Worm (Caenorhabditis elegans) whole organism, L1 larva: ENCODE results near the gene C06A1.7.
A peak's percentile ranks its signal among the peaks of the same experiment; 100 is the strongest.

ENCODE experiments used
- C04F5.9 ChIP-seq: sonication (generic microtip); optimal IDR thresholded peaks from 2 replicates; lab custom pipeline; 2016; ENCODE audit warnings: missing genetic modification characterization, missing compliant biosample characterization
- Y116A8C.19 ChIP-seq: sonication (generic microtip); optimal IDR thresholded peaks from 2 replicates; lab custom pipeline; 2016; ENCODE audit warnings: missing compliant biosample characterization, missing genetic modification characterization, borderline replicate concordance
- aha-1 ChIP-seq: fragments of 150-350 bp; optimal IDR thresholded peaks from 2 replicates; lab custom pipeline; 2014; ENCODE audit warnings: missing biosample characterization, missing genetic modification characterization
- alr-1 ChIP-seq: fragments of 200-800 bp; sonication (Bioruptor generic); optimal IDR thresholded peaks from 2 replicates; lab custom pipeline; 2018; ENCODE audit warnings: borderline replicate concordance, mild to moderate bottlenecking, missing genetic modification characterization, missing compliant biosample characterization
- aly-2 ChIP-seq: fragments of 150-350 bp; optimal IDR thresholded peaks from 2 replicates; lab custom pipeline; 2014; ENCODE audit warnings: missing biosample characterization, missing genetic modification characterization
- ama-1 ChIP-seq: fragments of 150-350 bp; optimal IDR thresholded peaks from 2 replicates; lab custom pipeline; 2014
- ceh-63 ChIP-seq: fragments of 200-800 bp; sonication (Bioruptor generic); optimal IDR thresholded peaks from 2 replicates; lab custom pipeline; 2018; ENCODE audit warnings: mild to moderate bottlenecking, missing genetic modification characterization, missing compliant biosample characterization
- ceh-8 ChIP-seq: fragments of 200-800 bp; sonication (Bioruptor generic); optimal IDR thresholded peaks from 2 replicates; lab custom pipeline; 2018; ENCODE audit warnings: mild to moderate bottlenecking, missing genetic modification characterization, moderate library complexity, missing compliant biosample characterization
- ceh-82 ChIP-seq, 3 experiments: fragments of 150-350 bp in 1 of 3; sonication (generic microtip) in 2 of 3; optimal IDR thresholded peaks; 2 replicates each; lab custom pipeline; 2014 to 2017; ENCODE audit warnings: missing biosample characterization in 3 of 3, missing genetic modification characterization in 3 of 3
- ceh-88 ChIP-seq: fragments of 200-800 bp; sonication (Bioruptor generic); IDR thresholded peaks from 2 replicates; pipeline ENCODE4 v1.3.6; 2022; ENCODE audit warnings: missing genetic modification characterization, missing compliant biosample characterization
- ceh-90 ChIP-seq: sonication (generic microtip); optimal IDR thresholded peaks from 2 replicates; lab custom pipeline; 2016; ENCODE audit warnings: missing genetic modification characterization, missing compliant biosample characterization
- dpl-1 ChIP-seq, 3 experiments: fragments of 150-350 bp in 2 of 3; sonication (generic microtip) in 1 of 3; optimal IDR thresholded peaks; 2 replicates each; lab custom pipeline; 2014 to 2017; ENCODE audit warnings: missing biosample characterization in 3 of 3, missing genetic modification characterization in 3 of 3, missing genetic modification reagents in 3 of 3
- dsc-1 ChIP-seq: sonication (generic microtip); optimal IDR thresholded peaks from 2 replicates; lab custom pipeline; 2016; ENCODE audit warnings: mild to moderate bottlenecking, missing genetic modification characterization, missing compliant biosample characterization
- efl-1 ChIP-seq, 4 experiments: fragments of 150-350 bp; optimal IDR thresholded peaks in 3 of 4; peaks in 1 of 4; 1 replicate in 1 of 4; 2 replicates in 3 of 4; lab custom pipeline; 2014; ENCODE audit warnings: missing biosample characterization in 2 of 4, missing genetic modification characterization in 2 of 4, missing genetic modification reagents in 2 of 4
- elt-2 ChIP-seq: sonication (generic microtip); optimal IDR thresholded peaks from 2 replicates; lab custom pipeline; 2016; ENCODE audit warnings: missing genetic modification characterization, mild to moderate bottlenecking, inconsistent platforms, missing compliant biosample characterization, missing genetic modification reagents
- ets-5 ChIP-seq: fragments of 200-800 bp; sonication (Bioruptor generic); IDR thresholded peaks from 2 replicates; pipeline ENCODE4 v1.3.6; 2022; ENCODE audit warnings: missing genetic modification characterization, missing compliant biosample characterization
- fkh-10 ChIP-seq: sonication (generic microtip); optimal IDR thresholded peaks from 2 replicates; lab custom pipeline; 2017; ENCODE audit warnings: missing biosample characterization, missing genetic modification reagents, missing genetic modification characterization
- fkh-8 ChIP-seq: sonication (generic microtip); optimal IDR thresholded peaks from 2 replicates; lab custom pipeline; 2016; ENCODE audit warnings: mild to moderate bottlenecking, missing genetic modification characterization, missing compliant biosample characterization
- fos-1 ChIP-seq: fragments of 150-350 bp; optimal IDR thresholded peaks from 2 replicates; lab custom pipeline; 2014; ENCODE audit warnings: missing biosample characterization, missing genetic modification characterization
- grh-1 ChIP-seq: fragments of 200-800 bp; sonication (Bioruptor generic); IDR thresholded peaks from 2 replicates; pipeline ENCODE4 v1.3.6; 2022; ENCODE audit warnings: missing genetic modification reagents, missing genetic modification characterization, missing compliant biosample characterization
- hlh-4 ChIP-seq: sonication (generic microtip); optimal IDR thresholded peaks from 2 replicates; lab custom pipeline; 2016; ENCODE audit warnings: mild to moderate bottlenecking, missing genetic modification characterization, missing compliant biosample characterization
- jun-1 ChIP-seq: fragments of 150-350 bp; optimal IDR thresholded peaks from 2 replicates; lab custom pipeline; 2014; ENCODE audit warnings: missing biosample characterization, missing genetic modification reagents, missing genetic modification characterization
- lin-14 ChIP-seq: fragments of 200-800 bp; sonication (Bioruptor generic); optimal IDR thresholded peaks from 2 replicates; lab custom pipeline; 2018; ENCODE audit warnings: mild to moderate bottlenecking, missing genetic modification characterization, moderate library complexity, missing compliant biosample characterization
- lin-15B ChIP-seq: fragments of 150-350 bp; sonication (generic microtip); optimal IDR thresholded peaks from 3 replicates; lab custom pipeline; 2014; ENCODE audit warnings: missing biosample characterization, missing genetic modification characterization
- lin-35 ChIP-seq, 2 experiments: fragments of 150-350 bp; optimal IDR thresholded peaks; 2 replicates each; lab custom pipeline; 2014; ENCODE audit warnings: missing biosample characterization in 2 of 2, missing genetic modification characterization in 2 of 2, missing genetic modification reagents in 2 of 2
- lin-39 ChIP-seq: fragments of 150-350 bp; optimal IDR thresholded peaks from 2 replicates; lab custom pipeline; 2014; ENCODE audit warnings: missing biosample characterization, missing genetic modification reagents, missing genetic modification characterization
- lsy-2 ChIP-seq, 2 experiments: fragments of 150-350 bp; optimal IDR thresholded peaks; 2 replicates each; lab custom pipeline; 2014; ENCODE audit warnings: missing biosample characterization in 2 of 2, missing genetic modification characterization in 2 of 2
- mef-2 ChIP-seq: fragments of 150-350 bp; optimal IDR thresholded peaks from 2 replicates; lab custom pipeline; 2014; ENCODE audit warnings: missing biosample characterization, missing genetic modification characterization
- nhr-11 ChIP-seq: fragments of 150-350 bp; optimal IDR thresholded peaks from 2 replicates; lab custom pipeline; 2014; ENCODE audit warnings: missing biosample characterization, missing genetic modification characterization
- nhr-12 ChIP-seq: sonication (generic microtip); optimal IDR thresholded peaks from 2 replicates; lab custom pipeline; 2017; ENCODE audit warnings: missing biosample characterization, missing genetic modification characterization
- nhr-19 ChIP-seq: fragments of 200-800 bp; sonication (Bioruptor generic); conservative IDR thresholded peaks from 2 replicates; pipeline ENCODE4 v1.3.6; 2022; ENCODE audit warnings: missing genetic modification characterization, missing compliant biosample characterization
- nhr-20 ChIP-seq: sonication (generic microtip); optimal IDR thresholded peaks from 2 replicates; lab custom pipeline; 2016; ENCODE audit warnings: mild to moderate bottlenecking, missing genetic modification characterization, missing compliant biosample characterization
- nhr-237 ChIP-seq: fragments of 150-350 bp; optimal IDR thresholded peaks from 2 replicates; lab custom pipeline; 2014; ENCODE audit warnings: missing biosample characterization, missing genetic modification characterization
- nhr-28 ChIP-seq: fragments of 150-350 bp; optimal IDR thresholded peaks from 2 replicates; lab custom pipeline; 2014; ENCODE audit warnings: missing biosample characterization, missing genetic modification characterization
- nhr-47 ChIP-seq: sonication (generic microtip); optimal IDR thresholded peaks from 2 replicates; lab custom pipeline; 2016; ENCODE audit warnings: mild to moderate bottlenecking, missing genetic modification characterization, moderate library complexity, missing compliant biosample characterization
- nhr-71 ChIP-seq: sonication (generic microtip); optimal IDR thresholded peaks from 2 replicates; lab custom pipeline; 2016; ENCODE audit warnings: mild to moderate bottlenecking, missing genetic modification characterization, moderate library complexity, missing compliant biosample characterization
- nhr-77 ChIP-seq: fragments of 150-350 bp; optimal IDR thresholded peaks from 2 replicates; lab custom pipeline; 2014; ENCODE audit warnings: missing biosample characterization, missing genetic modification characterization
- nhr-90 ChIP-seq: sonication (generic microtip); optimal IDR thresholded peaks from 2 replicates; lab custom pipeline; 2016; ENCODE audit warnings: mild to moderate bottlenecking, missing genetic modification characterization, missing compliant biosample characterization; ENCODE audit not compliant: poor library complexity
- pax-3 ChIP-seq: fragments of 200-800 bp; sonication (Bioruptor generic); optimal IDR thresholded peaks from 2 replicates; lab custom pipeline; 2018; ENCODE audit warnings: mild to moderate bottlenecking, missing genetic modification characterization, moderate library complexity, missing compliant biosample characterization
- rnt-1 ChIP-seq: sonication (generic microtip); optimal IDR thresholded peaks from 2 replicates; lab custom pipeline; 2016; ENCODE audit warnings: mild to moderate bottlenecking, missing genetic modification characterization, moderate library complexity, missing compliant biosample characterization
- skn-1 ChIP-seq: fragments of 150-350 bp; optimal IDR thresholded peaks from 2 replicates; lab custom pipeline; 2014; ENCODE audit warnings: missing biosample characterization, missing genetic modification characterization
- snpc-4 ChIP-seq: fragments of 150-350 bp; optimal IDR thresholded peaks from 2 replicates; lab custom pipeline; 2014; ENCODE audit warnings: missing biosample characterization, missing genetic modification characterization
- snu-23 ChIP-seq: sonication (generic microtip); optimal IDR thresholded peaks from 2 replicates; lab custom pipeline; 2016; ENCODE audit warnings: missing genetic modification characterization, missing compliant biosample characterization
- sox-4 ChIP-seq: sonication (generic microtip); optimal IDR thresholded peaks from 2 replicates; lab custom pipeline; 2016; ENCODE audit warnings: missing genetic modification characterization, missing compliant biosample characterization
- swsn-7 ChIP-seq: sonication (generic microtip); optimal IDR thresholded peaks from 2 replicates; lab custom pipeline; 2016; ENCODE audit warnings: missing genetic modification characterization, missing compliant biosample characterization
- unc-62 ChIP-seq: fragments of 150-350 bp; optimal IDR thresholded peaks from 2 replicates; lab custom pipeline; 2014; ENCODE audit warnings: missing biosample characterization, missing genetic modification reagents, missing genetic modification characterization
- unc-98 ChIP-seq: fragments of 200-800 bp; sonication (Bioruptor generic); IDR thresholded peaks from 2 replicates; pipeline ENCODE4 v1.3.6; 2022; ENCODE audit warnings: missing genetic modification characterization, missing compliant biosample characterization
- ztf-11 ChIP-seq, 2 experiments: sonication (generic microtip); optimal IDR thresholded peaks; 2 replicates each; lab custom pipeline; 2016 to 2017; ENCODE audit warnings: missing genetic modification characterization in 2 of 2, missing biosample characterization in 1 of 2, missing compliant biosample characterization in 1 of 2

C06A1.7 gene

DNA sequence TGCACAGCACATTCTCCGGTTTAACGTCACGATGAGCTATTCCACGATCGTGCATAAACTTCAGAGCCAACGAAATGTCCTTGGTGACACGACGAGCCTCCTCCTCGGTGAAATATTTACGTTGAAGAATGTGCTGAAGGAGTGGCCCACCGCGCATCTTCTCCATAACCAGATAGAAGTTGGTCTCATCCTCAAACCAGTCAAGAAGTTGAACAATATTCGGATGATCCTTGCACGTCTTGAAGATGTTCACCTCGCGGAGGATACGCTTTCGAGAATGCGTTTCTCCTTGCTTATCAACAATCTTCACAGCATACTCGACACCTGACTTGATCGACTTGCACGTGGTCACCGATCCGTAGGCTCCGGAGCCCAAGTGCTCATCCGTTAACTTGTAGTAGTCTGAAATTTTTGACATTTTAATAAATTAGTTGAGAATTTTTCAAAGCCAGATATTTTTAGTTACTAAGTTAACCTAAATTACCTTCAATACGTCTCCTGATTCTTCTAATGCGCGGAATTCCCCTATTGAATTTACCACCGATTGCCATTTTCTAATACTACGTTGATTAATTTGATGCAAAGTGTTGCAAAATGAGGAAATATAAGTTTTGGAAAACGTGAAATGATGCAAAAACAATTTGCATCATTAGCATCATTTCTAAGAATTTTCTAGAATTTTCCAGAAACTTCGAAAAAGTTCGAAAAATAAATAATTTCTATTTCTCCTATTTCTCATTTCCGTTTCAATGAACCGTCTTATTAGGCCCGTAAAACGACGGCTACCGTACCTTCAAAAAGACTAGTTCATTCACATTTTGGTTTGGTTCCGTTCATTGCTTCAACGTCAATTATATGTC, 18.5 kb upstream of the C06A1.7 start:
- TF ChIP-seq lin-14 (GFP tag; lab: Kevin White, UChicago) (no peak), nhr-19 (no peak), dsc-1 (tag; lab: Kevin White, UChicago) (peak; percentile 0), ama-1 (lab: Kevin White, UChicago) (peak; percentile 9), nhr-47 (tag; lab: Kevin White, UChicago) (peak; percentile 13), ceh-88 (GFP tag; lab: Robert Waterston, UW) (no peak), C04F5.9 (tag; lab: Kevin White, UChicago) (no peak), hlh-4 (tag; lab: Kevin White, UChicago) (no peak), snpc-4 (tag; lab: Kevin White, UChicago) (no peak), ceh-90 (tag; lab: Kevin White, UChicago) (no peak), fkh-8 (tag; lab: Kevin White, UChicago) (peak; percentile 36), unc-62 (no peak), snu-23 (GFP tag; lab: Kevin White, UChicago) (peak; percentile 9), ceh-8 (no peak), efl-1 (optimal IDR thresholded peaks at IDR 0.05; lab: Kevin White, UChicago) (no peak), efl-1 (GFP tag; optimal IDR thresholded peaks at IDR 0.05 in 1 of 2; lab: Kevin White, UChicago) (peak in 1 of 2 experiments; percentile 70)

DNA sequence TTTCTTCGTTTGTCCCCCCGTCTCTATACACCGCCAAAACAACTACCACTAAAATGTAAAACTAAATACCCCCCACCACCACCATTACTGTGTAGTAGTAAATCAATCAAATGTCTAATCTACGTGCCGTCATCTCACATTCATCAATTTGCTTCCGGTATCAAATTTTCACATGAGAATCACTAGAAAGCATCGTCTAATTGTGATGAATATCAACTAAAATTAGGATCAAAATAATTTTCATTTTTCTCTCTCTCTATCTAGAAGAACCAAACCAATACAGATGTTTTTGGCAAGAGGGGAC, 18.0 kb upstream of the C06A1.7 start:
- TF ChIP-seq lin-39 (tag; lab: Kevin White, UChicago) (no peak), unc-62 (no peak), ets-5 (no peak), nhr-90 (no peak), nhr-12 (no peak), ztf-11 (tag; optimal IDR thresholded peaks at IDR 0.05; lab: Kevin White, UChicago) (peak in 1 of 2 experiments; percentile 8), lsy-2 (tag; optimal IDR thresholded peaks at IDR 0.05; lab: Kevin White, UChicago) (peak in 1 of 2 experiments; percentile 13), ceh-63 (no peak), aha-1 (tag; lab: Kevin White, UChicago) (no peak), mef-2 (no peak), jun-1 (tag; lab: Kevin White, UChicago) (no peak), nhr-237 (tag; lab: Kevin White, UChicago) (no peak), nhr-11 (tag; lab: Kevin White, UChicago) (no peak), snu-23 (GFP tag; lab: Kevin White, UChicago) (peak; percentile 6), swsn-7 (tag; lab: Kevin White, UChicago) (no peak), pax-3 (tag; lab: Kevin White, UChicago) (no peak), nhr-71 (tag; lab: Kevin White, UChicago) (peak; percentile 43), snpc-4 (tag; lab: Kevin White, UChicago) (no peak), nhr-77 (tag; lab: Kevin White, UChicago) (no peak), ceh-88 (GFP tag; lab: Robert Waterston, UW) (no peak), ceh-8 (no peak), lin-35 (GFP tag; optimal IDR thresholded peaks at IDR 0.05; lab: Kevin White, UChicago) (no peak), unc-98 (no peak), alr-1 (tag; lab: Kevin White, UChicago) (no peak), ceh-82 (tag; optimal IDR thresholded peaks at IDR 0.05; lab: Kevin White, UChicago) (no peak), lin-15B (tag; lab: Kevin White, UChicago) (no peak), sox-4 (no peak), Y116A8C.19 (tag; lab: Kevin White, UChicago) (no peak), nhr-20 (tag; lab: Kevin White, UChicago) (no peak), skn-1 (tag; lab: Kevin White, UChicago) (no peak), dsc-1 (tag; lab: Kevin White, UChicago) (no peak), fos-1 (tag; lab: Kevin White, UChicago) (no peak), elt-2 (tag; lab: Kevin White, UChicago) (no peak), nhr-28 (no peak), rnt-1 (tag; lab: Kevin White, UChicago) (peak; percentile 31), dpl-1 (GFP tag; optimal IDR thresholded peaks at IDR 0.05; lab: Kevin White, UChicago) (no peak), grh-1 (no peak), efl-1 (optimal IDR thresholded peaks at IDR 0.05; lab: Kevin White, UChicago) (no peak), efl-1 (GFP tag; optimal IDR thresholded peaks at IDR 0.05 in 1 of 2; lab: Kevin White, UChicago) (peak in 1 of 2 experiments; percentile 81), aly-2 (tag; lab: Kevin White, UChicago) (no peak), fkh-10 (no peak)
